Worm (Caenorhabditis elegans): ENCODE measurements around the gene clec-88.

DNA sequence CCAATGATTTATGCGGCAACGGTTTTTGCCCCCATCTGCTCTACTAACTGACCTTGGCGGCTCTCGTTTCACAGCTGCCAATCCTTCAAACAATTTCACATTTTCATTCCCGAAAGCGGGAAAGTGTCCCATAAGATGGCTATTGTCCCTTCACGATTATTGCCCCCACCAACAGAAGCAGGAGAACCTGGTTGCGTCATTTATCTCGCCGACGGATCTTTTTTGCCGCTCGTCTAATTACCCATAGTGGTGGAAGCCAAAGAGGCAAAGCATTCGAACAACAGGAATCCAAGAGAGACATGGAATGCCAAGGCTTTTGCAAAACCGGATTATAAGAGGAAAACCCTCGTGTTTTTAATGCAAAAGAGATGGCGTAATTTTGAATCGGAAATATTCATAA is 43.6 kb downstream of the clec-88 start:
- TF ChIP-seq hnd-1 (tag; optimal IDR thresholded peaks at IDR 0.05) = no peak
- TF ChIP-seq ama-1 (optimal IDR thresholded peaks at IDR 0.05) = no peak
- TF ChIP-seq scrt-1 (GFP tag; IDR thresholded peaks at IDR 0.05) = no peak
- TF ChIP-seq ceh-13 (GFP tag; optimal IDR thresholded peaks at IDR 0.05) = no peak
- no peak for TF ChIP-seq flt-1 (GFP tag; IDR thresholded peaks at IDR 0.05)
- no peak for TF ChIP-seq F13C5.2 (tag; optimal IDR thresholded peaks at IDR 0.05)
- TF ChIP-seq ets-7 (tag; optimal IDR thresholded peaks at IDR 0.05) = no peak
- no peak for TF ChIP-seq ceh-36 (tag; optimal IDR thresholded peaks at IDR 0.05)
- TF ChIP-seq tbx-11 (GFP tag; IDR thresholded peaks at IDR 0.05) = no peak
- no peak for TF ChIP-seq hmbx-1 (tag; optimal IDR thresholded peaks at IDR 0.05)
- TF ChIP-seq tra-4 (tag; optimal IDR thresholded peaks at IDR 0.05) = no peak
- TF ChIP-seq tbx-37 (GFP tag; conservative IDR thresholded peaks at IDR 0.05) = no peak
- no peak for TF ChIP-seq aly-1 (tag; optimal IDR thresholded peaks at IDR 0.05)

Measured in whole organism, early embryonic.